Fruit fly (Drosophila melanogaster) S2 (cell line): Measurements from ENCODE around the gene sle.

Experiments used
- CG8478 ChIP-seq: fragments of >200 bp; optimal IDR thresholded peaks from 2 replicates; lab custom pipeline; 2018
- CTCF ChIP-seq, 2 experiments: fragments of >200 bp; optimal IDR thresholded peaks; 2 replicates each; lab custom pipeline; 2018

DNA sequence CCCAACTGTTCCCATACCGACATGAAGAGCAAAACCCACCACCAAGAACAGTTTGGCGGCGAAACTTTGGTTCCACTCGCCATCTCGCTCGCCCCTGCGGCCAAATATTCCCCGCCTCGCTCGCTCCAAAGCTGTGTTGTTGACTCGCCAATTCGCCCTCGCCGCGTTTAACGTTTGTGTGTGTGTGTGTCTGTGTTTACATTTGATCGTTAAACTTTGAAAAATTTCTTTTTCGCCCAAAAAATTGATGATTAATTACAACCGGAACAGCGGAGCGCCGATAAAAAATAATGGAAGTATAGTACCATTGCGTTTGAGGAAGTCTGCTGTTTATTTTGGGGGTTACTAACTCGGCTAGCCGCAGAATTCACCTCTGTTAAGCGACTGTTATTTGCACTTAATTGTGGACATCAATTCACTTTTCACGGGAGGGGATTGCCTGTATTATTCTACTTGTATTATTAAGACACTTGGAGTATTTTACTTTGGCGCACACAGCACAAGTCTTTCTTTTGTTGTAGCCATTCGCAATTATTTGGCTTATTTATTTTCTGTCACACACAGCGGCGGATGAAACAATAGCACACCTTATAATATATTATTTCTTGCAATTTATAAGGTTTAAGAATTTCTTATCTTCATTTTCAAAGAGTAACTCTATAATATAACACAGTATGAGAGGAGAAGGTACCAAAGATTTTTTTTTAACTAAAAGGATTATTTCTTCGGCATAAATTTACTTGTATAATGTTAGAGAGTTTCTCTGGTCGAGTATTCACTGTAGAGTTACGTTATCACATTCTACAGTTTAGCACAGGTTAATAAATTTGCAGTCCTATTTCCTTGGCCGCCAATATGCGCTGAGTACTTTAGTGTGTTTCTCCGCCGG, 18.1 kb downstream of the sle start:
- TF ChIP-seq CG8478 (no peak), CTCF (optimal IDR thresholded peaks at IDR 0.05; lab: Kevin White, UChicago) (no peak)
